Worm (Caenorhabditis elegans) whole organism, L2 larva: ENCODE data around the gene math-3.

Source experiments
- F13H6.1 ChIP-seq: sonication (generic microtip); optimal IDR thresholded peaks from 2 replicates; lab custom pipeline; 2016; ENCODE audit warnings: missing genetic modification characterization, missing compliant biosample characterization
- R02D3.7 ChIP-seq: fragments of 150-350 bp; optimal IDR thresholded peaks from 2 replicates; lab custom pipeline; 2014; ENCODE audit warnings: missing biosample characterization, missing genetic modification characterization
- Y55F3AM.14 ChIP-seq: fragments of 200-800 bp; sonication (Bioruptor generic); optimal IDR thresholded peaks from 2 replicates; lab custom pipeline; 2018; ENCODE audit warnings: mild to moderate bottlenecking, missing genetic modification characterization, missing compliant biosample characterization
- alr-1 ChIP-seq: fragments of 150-350 bp; optimal IDR thresholded peaks from 2 replicates; lab custom pipeline; 2014; ENCODE audit warnings: missing biosample characterization, missing genetic modification characterization
- aly-2 ChIP-seq: fragments of 150-350 bp; optimal IDR thresholded peaks from 2 replicates; lab custom pipeline; 2014; ENCODE audit warnings: missing biosample characterization, missing genetic modification characterization
- ama-1 ChIP-seq: fragments of 150-350 bp; optimal IDR thresholded peaks from 2 replicates; lab custom pipeline; 2018; ENCODE audit warnings: inconsistent platforms
- blmp-1 ChIP-seq: sonication (generic microtip); optimal IDR thresholded peaks from 2 replicates; lab custom pipeline; 2017; ENCODE audit warnings: missing genetic modification characterization, mild to moderate bottlenecking, missing compliant biosample characterization, antibody characterized with exemption, moderate library complexity; ENCODE audit not compliant: insufficient read depth
- ceh-16 ChIP-seq: fragments of 150-350 bp; optimal IDR thresholded peaks from 2 replicates; lab custom pipeline; 2014; ENCODE audit warnings: missing biosample characterization, missing genetic modification characterization
- ceh-82 ChIP-seq: fragments of 150-350 bp; optimal IDR thresholded peaks from 2 replicates; lab custom pipeline; 2014; ENCODE audit warnings: missing biosample characterization, missing genetic modification characterization
- dmd-4 ChIP-seq: sonication (generic microtip); optimal IDR thresholded peaks from 2 replicates; lab custom pipeline; 2017; ENCODE audit warnings: missing biosample characterization, missing genetic modification characterization
- egl-27 ChIP-seq: sonication (generic microtip); optimal IDR thresholded peaks from 3 replicates; lab custom pipeline; 2017; ENCODE audit warnings: missing biosample characterization, missing genetic modification reagents, missing genetic modification characterization
- elt-1 ChIP-seq: fragments of 150-350 bp; optimal IDR thresholded peaks from 2 replicates; lab custom pipeline; 2014; ENCODE audit warnings: missing biosample characterization, missing genetic modification characterization
- elt-3 ChIP-seq: sonication (generic microtip); optimal IDR thresholded peaks from 2 replicates; lab custom pipeline; 2017; ENCODE audit warnings: missing biosample characterization, missing genetic modification characterization
- fos-1 ChIP-seq: fragments of 150-350 bp; optimal IDR thresholded peaks from 2 replicates; lab custom pipeline; 2014; ENCODE audit warnings: missing biosample characterization, missing genetic modification characterization
- gmeb-1 ChIP-seq: fragments of 150-350 bp; optimal IDR thresholded peaks from 2 replicates; lab custom pipeline; 2014; ENCODE audit warnings: missing biosample characterization, missing genetic modification characterization
- lin-11 ChIP-seq: fragments of 150-350 bp; sonication (generic microtip); optimal IDR thresholded peaks from 2 replicates; lab custom pipeline; 2014; ENCODE audit warnings: missing biosample characterization, missing genetic modification characterization, inconsistent platforms, mixed read lengths
- lin-13 ChIP-seq: fragments of 150-350 bp; optimal IDR thresholded peaks from 2 replicates; lab custom pipeline; 2014; ENCODE audit warnings: missing biosample characterization, missing genetic modification reagents, missing genetic modification characterization
- lin-39 ChIP-seq: fragments of 150-350 bp; optimal IDR thresholded peaks from 2 replicates; lab custom pipeline; 2014; ENCODE audit warnings: missing biosample characterization, missing genetic modification reagents, missing genetic modification characterization
- lsy-2 ChIP-seq, 2 experiments: fragments of 150-350 bp in 1 of 2; sonication (generic microtip) in 1 of 2; optimal IDR thresholded peaks; 2 replicates each; lab custom pipeline; 2014 to 2017; ENCODE audit warnings: missing biosample characterization in 2 of 2, missing genetic modification characterization in 2 of 2
- mbf-1 ChIP-seq: sonication (generic microtip); optimal IDR thresholded peaks from 2 replicates; lab custom pipeline; 2017; ENCODE audit warnings: missing biosample characterization, missing genetic modification characterization
- mdl-1 ChIP-seq, 2 experiments: fragments of 150-350 bp in 1 of 2; sonication (generic microtip) in 1 of 2; optimal IDR thresholded peaks; 2 replicates each; lab custom pipeline; 2017; ENCODE audit warnings: missing biosample characterization in 2 of 2, missing genetic modification characterization in 2 of 2
- nhr-11 ChIP-seq: fragments of 150-350 bp; optimal IDR thresholded peaks from 2 replicates; lab custom pipeline; 2014; ENCODE audit warnings: missing biosample characterization, missing genetic modification characterization
- nhr-12 ChIP-seq: fragments of 150-350 bp; optimal IDR thresholded peaks from 2 replicates; lab custom pipeline; 2014; ENCODE audit warnings: missing biosample characterization, missing genetic modification characterization
- nhr-129 ChIP-seq: fragments of 150-350 bp; optimal IDR thresholded peaks from 2 replicates; lab custom pipeline; 2014; ENCODE audit warnings: missing biosample characterization, missing genetic modification characterization
- nhr-21 ChIP-seq: fragments of 150-350 bp; optimal IDR thresholded peaks from 2 replicates; lab custom pipeline; 2014; ENCODE audit warnings: missing biosample characterization, missing genetic modification characterization
- nhr-237 ChIP-seq: fragments of 150-350 bp; optimal IDR thresholded peaks from 2 replicates; lab custom pipeline; 2014; ENCODE audit warnings: missing biosample characterization, missing genetic modification characterization
- nhr-25 ChIP-seq: fragments of 150-350 bp; sonication (generic microtip); optimal IDR thresholded peaks from 3 replicates; lab custom pipeline; 2014; ENCODE audit warnings: missing biosample characterization, missing genetic modification characterization
- nhr-6 ChIP-seq: fragments of 150-350 bp; optimal IDR thresholded peaks from 2 replicates; lab custom pipeline; 2014; ENCODE audit warnings: missing biosample characterization, missing genetic modification characterization
- peb-1 ChIP-seq: fragments of 150-350 bp; optimal IDR thresholded peaks from 2 replicates; lab custom pipeline; 2014; ENCODE audit warnings: missing biosample characterization, missing genetic modification characterization
- sem-4 ChIP-seq: fragments of 150-350 bp; optimal IDR thresholded peaks from 2 replicates; lab custom pipeline; 2014; ENCODE audit warnings: missing biosample characterization, missing genetic modification reagents, missing genetic modification characterization
- skn-1 ChIP-seq: sonication (generic microtip); optimal IDR thresholded peaks from 2 replicates; lab custom pipeline; 2017; ENCODE audit warnings: missing biosample characterization, missing genetic modification characterization
- sma-3 ChIP-seq: sonication (generic microtip); optimal IDR thresholded peaks from 2 replicates; lab custom pipeline; 2016; ENCODE audit warnings: missing genetic modification reagents, missing genetic modification characterization, missing compliant biosample characterization
- unc-39 ChIP-seq: fragments of 150-350 bp; optimal IDR thresholded peaks from 2 replicates; lab custom pipeline; 2014; ENCODE audit warnings: missing biosample characterization, missing genetic modification characterization
- unc-62 ChIP-seq: fragments of 150-350 bp; optimal IDR thresholded peaks from 2 replicates; lab custom pipeline; 2014; ENCODE audit warnings: missing biosample characterization, missing genetic modification reagents, missing genetic modification characterization
- zag-1 ChIP-seq: fragments of 150-350 bp; optimal IDR thresholded peaks from 2 replicates; lab custom pipeline; 2014; ENCODE audit warnings: missing biosample characterization, missing genetic modification characterization
- ztf-1 ChIP-seq: fragments of 200-800 bp; sonication (Bioruptor generic); conservative IDR thresholded peaks from 2 replicates; pipeline ENCODE4 v1.3.6; 2022; ENCODE audit warnings: missing genetic modification characterization, missing compliant biosample characterization
- ztf-11 ChIP-seq: sonication (generic microtip); optimal IDR thresholded peaks from 2 replicates; lab custom pipeline; 2017; ENCODE audit warnings: missing biosample characterization, missing genetic modification characterization
- ztf-4 ChIP-seq: fragments of 150-350 bp; optimal IDR thresholded peaks from 2 replicates; lab custom pipeline; 2014; ENCODE audit warnings: missing biosample characterization, missing genetic modification characterization

The math-3 gene

ce11 chrII:1752990-1753389 lies 18.9 kb upstream of the math-3 start, which contains the start of gene F36H5.9:
Gene F36H5.9 (minus strand): TSS chrII:1753090.
- TF ChIP-seq lin-11 (tag; lab: Kevin White, UChicago) (no peak), ceh-82 (no peak), unc-62 (GFP tag; lab: Kevin White, UChicago) (no peak), mbf-1 (tag; lab: Kevin White, UChicago) (no peak), blmp-1 (tag; lab: Kevin White, UChicago) (no peak), zag-1 (tag; lab: Kevin White, UChicago) (no peak), lin-13 (GFP tag; lab: Kevin White, UChicago) (no peak), nhr-12 (no peak), dmd-4 (tag; lab: Kevin White, UChicago) (no peak), nhr-237 (tag; lab: Kevin White, UChicago) (no peak), gmeb-1 (tag; lab: Kevin White, UChicago) (no peak)

ce11 chrII:1756072-1756471 lies 15.8 kb upstream of the math-3 start, which contains the start of gene F36H5.17:
Gene F36H5.17 (minus strand): TSS chrII:1756172.
- TF ChIP-seq nhr-25 (tag; lab: Kevin White, UChicago) = no peak
- no peak for TF ChIP-seq elt-3 (tag; lab: Kevin White, UChicago)
- no peak for TF ChIP-seq fos-1 (tag; lab: Kevin White, UChicago)
- no peak for TF ChIP-seq ceh-82
- TF ChIP-seq nhr-237 (tag; lab: Kevin White, UChicago) = no peak
- no peak for TF ChIP-seq lin-11 (tag; lab: Kevin White, UChicago)
- no peak for TF ChIP-seq unc-62 (GFP tag; lab: Kevin White, UChicago)
- TF ChIP-seq gmeb-1 (tag; lab: Kevin White, UChicago) = no peak
- TF ChIP-seq lsy-2 (tag; optimal IDR thresholded peaks at IDR 0.05; lab: Kevin White, UChicago) = no peak
- TF ChIP-seq nhr-129 = no peak
- TF ChIP-seq nhr-11 (tag; lab: Kevin White, UChicago) = no peak
- TF ChIP-seq mbf-1 (tag; lab: Kevin White, UChicago) = no peak
- TF ChIP-seq egl-27 (tag; lab: Kevin White, UChicago) = no peak
- TF ChIP-seq ceh-16 (tag; lab: Kevin White, UChicago) = no peak
- no peak for TF ChIP-seq lin-39
- TF ChIP-seq ama-1 (lab: Kevin White, UChicago) = no peak
- TF ChIP-seq R02D3.7 (tag; lab: Kevin White, UChicago) = no peak
- no peak for TF ChIP-seq dmd-4 (tag; lab: Kevin White, UChicago)
- no peak for TF ChIP-seq ztf-1
- TF ChIP-seq nhr-12 = no peak

ce11 chrII:1756582-1756981 lies 15.3 kb upstream of the math-3 start, which contains the start of gene fbxb-53:
Gene fbxb-53 (plus strand): TSS chrII:1756882.
- TF ChIP-seq zag-1 (tag; lab: Kevin White, UChicago) (no peak), mdl-1 (tag; optimal IDR thresholded peaks at IDR 0.05; lab: Kevin White, UChicago) (no peak), elt-1 (no peak), skn-1 (tag; lab: Kevin White, UChicago) (no peak), mbf-1 (tag; lab: Kevin White, UChicago) (no peak), sma-3 (GFP tag; lab: Kevin White, UChicago) (no peak), peb-1 (tag; lab: Kevin White, UChicago) (no peak), dmd-4 (tag; lab: Kevin White, UChicago) (no peak), nhr-12 (no peak), fos-1 (tag; lab: Kevin White, UChicago) (no peak), ama-1 (lab: Kevin White, UChicago) (no peak), unc-62 (GFP tag; lab: Kevin White, UChicago) (no peak)

ce11 chrII:1757033-1757432 lies 14.9 kb upstream of the math-3 start, which contains the start of gene F36H5.10:
Gene F36H5.10 (plus strand): TSS chrII:1757333.
- no peak for TF ChIP-seq sma-3 (GFP tag; lab: Kevin White, UChicago)
- no peak for TF ChIP-seq peb-1 (tag; lab: Kevin White, UChicago)
- TF ChIP-seq R02D3.7 (tag; lab: Kevin White, UChicago) = no peak
- no peak for TF ChIP-seq aly-2
- no peak for TF ChIP-seq dmd-4 (tag; lab: Kevin White, UChicago)
- no peak for TF ChIP-seq Y55F3AM.14
- no peak for TF ChIP-seq nhr-25 (tag; lab: Kevin White, UChicago)
- no peak for TF ChIP-seq nhr-6 (tag; lab: Kevin White, UChicago)
- no peak for TF ChIP-seq unc-62 (GFP tag; lab: Kevin White, UChicago)
- no peak for TF ChIP-seq ama-1 (lab: Kevin White, UChicago)
- TF ChIP-seq nhr-129 = no peak
- TF ChIP-seq fos-1 (tag; lab: Kevin White, UChicago) = no peak

ce11 chrII:1759602-1760001 lies 12.3 kb upstream of the math-3 start, which contains the start of gene F36H5.18:
Gene F36H5.18 (plus strand): TSS chrII:1759902.
- TF ChIP-seq nhr-21 (tag; lab: Kevin White, UChicago) (no peak), nhr-129 (no peak), ama-1 (lab: Kevin White, UChicago) (no peak), gmeb-1 (tag; lab: Kevin White, UChicago) (no peak), egl-27 (tag; lab: Kevin White, UChicago) (no peak), alr-1 (tag; lab: Kevin White, UChicago) (no peak), elt-1 (no peak), ztf-11 (tag; lab: Kevin White, UChicago) (no peak), F13H6.1 (tag; lab: Kevin White, UChicago) (no peak), nhr-25 (tag; lab: Kevin White, UChicago) (no peak), unc-39 (no peak), nhr-237 (tag; lab: Kevin White, UChicago) (no peak), lin-39 (no peak), sem-4 (tag; lab: Kevin White, UChicago) (no peak), unc-62 (GFP tag; lab: Kevin White, UChicago) (no peak), skn-1 (tag; lab: Kevin White, UChicago) (no peak), Y55F3AM.14 (no peak), ztf-4 (tag; lab: Kevin White, UChicago) (no peak), ztf-1 (no peak), zag-1 (tag; lab: Kevin White, UChicago) (no peak)
